Fruit fly (Drosophila melanogaster) ovary, adult (tissue): ENCODE data around the gene CG7600.

ENCODE experiments used
- CG17801 ChIP-seq: fragments of 200-800 bp; optimal IDR thresholded peaks from 2 replicates; lab custom pipeline; 2019; ENCODE audit warnings: missing biosample characterization, mild to moderate bottlenecking, missing genetic modification characterization, moderate library complexity; ENCODE audit not compliant: partially characterized antibody

The CG7600 gene

DNA sequence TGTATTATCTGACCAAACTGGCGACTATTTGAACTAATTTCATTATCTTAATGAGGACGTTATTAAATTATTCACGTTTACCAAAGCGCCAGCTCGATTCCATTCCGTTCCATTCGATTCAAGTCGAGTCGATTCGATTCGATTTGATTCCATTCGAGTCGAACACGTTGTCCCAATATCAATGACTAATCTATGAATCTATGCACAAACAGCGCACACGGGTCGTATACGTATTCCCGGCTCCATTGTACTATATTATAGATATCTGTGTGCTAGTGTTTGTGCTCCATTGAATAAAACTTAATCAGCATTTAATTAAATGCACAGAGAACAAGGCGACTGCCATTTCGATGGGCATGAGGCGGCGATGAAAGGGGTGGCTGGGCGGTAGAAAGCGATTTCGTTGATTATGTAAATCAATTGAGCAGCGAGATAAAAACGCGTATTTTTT, 28.6 kb downstream of the CG7600 start:
- no peak for TF ChIP-seq CG17801 (GFP tag; lab: Kevin White, UChicago)

DNA sequence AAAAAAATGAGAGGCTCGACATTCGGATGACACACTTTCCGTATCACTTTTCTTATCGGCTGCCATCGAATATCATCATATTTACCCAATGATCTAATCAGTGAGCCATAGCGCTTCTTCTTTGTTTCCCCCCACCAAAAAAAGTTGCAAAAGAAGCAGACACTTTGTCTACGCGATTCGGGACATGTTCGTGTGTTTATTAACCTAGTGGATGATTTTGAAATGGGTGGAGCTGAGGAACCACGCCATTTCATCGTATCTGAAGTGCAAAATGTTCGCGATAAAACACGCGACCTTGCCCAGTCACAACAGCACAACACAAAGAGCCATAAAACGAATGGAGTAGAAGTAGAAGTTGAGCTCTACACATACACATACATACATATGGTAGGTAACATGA, 31.4 kb downstream of the CG7600 start:
- peak; percentile 34 for TF ChIP-seq CG17801 (GFP tag; lab: Kevin White, UChicago)

DNA sequence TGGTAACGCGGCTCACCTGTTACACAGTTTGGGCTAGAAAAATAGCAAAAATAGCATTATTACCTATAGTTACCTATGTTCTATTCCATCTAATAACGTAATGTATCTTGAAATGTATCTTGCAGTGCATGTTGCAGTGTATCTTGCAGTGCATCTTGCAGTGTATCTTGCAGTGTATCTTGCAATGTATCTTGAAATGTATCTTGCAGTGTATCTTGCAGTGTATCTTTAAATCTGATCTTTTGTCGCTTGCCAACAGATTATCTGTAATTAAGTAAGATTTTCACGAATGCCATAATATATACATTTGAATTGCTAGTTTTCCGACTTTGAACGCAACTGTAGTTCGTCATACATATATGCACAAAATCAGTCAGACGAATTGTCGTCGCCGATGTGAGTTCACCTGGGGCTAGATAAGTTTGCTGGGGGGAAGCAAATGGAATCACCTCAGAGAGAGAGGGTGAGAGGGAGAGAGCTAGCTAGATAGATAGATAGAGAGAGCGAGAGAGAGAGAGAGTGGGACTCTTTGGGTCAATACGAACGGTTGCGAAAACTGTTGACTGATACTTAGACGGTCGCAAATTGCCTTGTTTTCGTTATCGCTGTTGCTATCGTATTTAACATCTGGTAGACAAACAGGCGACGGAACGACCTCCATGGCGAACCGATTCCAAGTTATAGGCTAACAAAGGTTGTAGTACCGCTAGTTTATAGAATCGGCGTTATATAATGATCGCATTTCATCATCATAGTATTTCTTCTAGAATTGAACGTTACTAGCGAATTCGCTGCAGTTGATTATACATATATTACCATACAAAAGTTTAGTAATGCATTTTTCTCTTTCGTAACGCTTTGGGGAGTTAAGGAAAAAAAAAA, 32.1 kb downstream of the CG7600 start:
- TF ChIP-seq CG17801 (GFP tag; lab: Kevin White, UChicago): no peak

DNA sequence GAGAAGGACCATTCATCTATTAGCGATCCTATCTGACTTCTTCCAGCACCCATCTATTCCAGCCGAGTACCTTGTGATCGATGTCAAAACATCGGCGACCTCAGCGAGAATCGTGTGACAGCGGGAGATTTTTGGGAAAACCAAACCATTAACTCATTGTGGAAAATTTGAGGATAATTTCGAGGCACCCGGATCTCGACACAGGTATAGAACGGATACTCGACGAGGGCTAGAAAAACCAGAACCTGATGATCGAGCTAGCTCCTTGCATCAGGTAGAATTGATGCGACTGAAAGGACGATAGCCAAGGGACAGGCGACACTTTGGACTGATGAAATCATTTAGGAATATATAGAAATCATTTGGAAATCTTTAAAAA, 32.7 kb downstream of the CG7600 start:
- no peak for TF ChIP-seq CG17801 (GFP tag; lab: Kevin White, UChicago)

DNA sequence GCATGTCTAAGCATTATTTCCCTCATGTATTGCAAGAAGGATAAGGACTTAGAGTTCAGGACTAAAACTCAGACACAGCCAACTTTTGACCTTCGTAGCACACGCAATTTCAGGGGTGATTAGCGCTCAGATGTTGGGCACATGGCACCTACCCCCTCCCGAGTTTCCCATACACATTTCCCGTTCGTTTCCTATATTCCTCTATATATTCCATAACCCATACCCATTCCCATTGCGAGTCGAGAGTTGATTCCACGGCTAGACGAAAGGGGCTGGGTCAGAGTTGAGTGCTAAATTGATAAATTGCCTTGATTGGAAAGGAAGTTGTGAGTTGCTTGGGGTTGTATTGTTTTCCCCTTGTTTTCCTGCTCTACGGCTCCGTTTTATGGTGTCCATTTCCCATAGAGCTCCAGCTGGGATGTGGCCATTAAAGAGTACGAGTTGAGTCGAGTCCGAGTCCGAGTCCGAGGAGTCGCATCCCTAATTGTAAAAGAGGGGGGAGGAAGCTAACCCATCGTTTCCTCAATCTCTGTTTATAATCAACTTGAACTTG, 33.5 kb downstream of the CG7600 start:
- TF ChIP-seq CG17801 (GFP tag; lab: Kevin White, UChicago): no peak

DNA sequence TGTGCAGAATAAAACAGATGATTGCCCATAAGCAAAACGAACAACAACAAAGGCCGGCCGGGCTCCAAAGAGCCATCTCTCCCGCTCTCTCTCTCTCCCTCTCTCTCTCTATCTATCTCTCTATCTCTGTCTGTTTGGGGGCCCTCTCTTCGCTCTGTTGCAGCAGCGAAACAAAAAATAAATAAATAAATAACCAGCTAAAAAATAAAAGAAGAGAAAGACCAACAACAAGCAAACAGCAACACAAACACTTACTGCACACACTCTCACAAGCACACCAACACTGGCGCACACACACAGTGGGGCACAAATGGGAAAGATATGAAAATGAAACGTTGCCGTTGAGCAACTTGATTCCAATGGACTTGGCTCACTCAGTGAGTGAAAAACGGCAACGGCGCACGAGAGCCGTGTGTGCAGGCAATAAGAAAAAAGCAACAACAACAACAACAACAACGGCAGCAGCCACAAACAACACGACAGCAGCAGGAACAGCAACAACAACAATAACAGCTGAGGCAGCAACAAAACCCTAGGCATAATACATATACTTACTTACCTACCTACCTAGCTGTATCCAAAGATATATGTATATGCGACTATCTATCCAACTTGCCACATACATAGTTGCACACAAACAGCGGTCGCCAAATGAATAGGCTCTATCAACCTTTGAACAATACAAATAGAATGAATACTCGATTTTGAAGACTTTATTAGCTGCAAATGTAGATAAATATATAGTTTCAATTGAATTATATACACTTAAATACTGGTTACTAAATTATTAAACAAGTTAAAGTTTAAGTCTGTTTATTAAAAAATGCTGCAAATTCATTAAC, 35.7 kb downstream of the CG7600 start:
- TF ChIP-seq CG17801 (GFP tag; lab: Kevin White, UChicago): peak; percentile 95

DNA sequence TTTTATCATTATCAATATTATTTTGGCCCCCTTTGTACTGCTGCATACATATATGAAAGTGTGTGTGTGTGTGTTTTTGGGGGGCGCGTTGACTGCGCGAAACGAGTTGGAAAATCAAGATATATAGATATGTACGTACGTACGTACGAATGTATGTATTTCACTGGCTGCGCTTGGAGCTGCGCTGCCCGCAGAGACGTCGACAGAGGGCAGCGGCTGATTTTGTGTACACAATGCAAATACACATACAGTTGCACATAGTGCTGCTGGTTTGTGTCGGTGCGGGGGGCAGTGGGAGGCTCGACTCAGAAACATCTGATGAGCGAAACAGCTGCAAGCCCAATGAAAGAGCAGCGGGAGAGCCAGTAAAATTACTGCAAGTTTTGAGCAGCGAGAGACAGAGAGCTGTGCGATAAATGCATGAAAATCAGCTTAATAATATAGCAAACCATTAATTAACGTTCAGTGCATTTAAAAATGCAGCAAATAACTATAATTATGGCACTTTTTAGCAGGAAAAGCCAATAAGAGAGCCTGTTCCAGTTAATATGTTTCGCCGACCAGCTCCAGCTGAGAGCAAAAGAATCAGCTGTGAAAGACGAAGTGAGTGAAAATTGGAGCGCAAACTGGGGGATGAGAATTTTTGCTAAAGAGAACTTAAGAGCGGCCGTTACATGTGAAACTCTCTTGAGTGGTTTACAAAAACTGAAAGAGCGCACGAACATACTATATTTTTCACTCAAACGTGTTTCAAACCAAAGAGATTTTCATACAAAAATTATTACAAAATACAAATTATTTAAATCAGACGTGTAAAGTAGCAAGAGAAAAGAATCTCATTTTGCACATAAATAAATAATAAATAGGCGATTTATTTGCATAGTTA, 37.0 kb downstream of the CG7600 start:
- TF ChIP-seq CG17801 (GFP tag; lab: Kevin White, UChicago): peak; percentile 68

DNA sequence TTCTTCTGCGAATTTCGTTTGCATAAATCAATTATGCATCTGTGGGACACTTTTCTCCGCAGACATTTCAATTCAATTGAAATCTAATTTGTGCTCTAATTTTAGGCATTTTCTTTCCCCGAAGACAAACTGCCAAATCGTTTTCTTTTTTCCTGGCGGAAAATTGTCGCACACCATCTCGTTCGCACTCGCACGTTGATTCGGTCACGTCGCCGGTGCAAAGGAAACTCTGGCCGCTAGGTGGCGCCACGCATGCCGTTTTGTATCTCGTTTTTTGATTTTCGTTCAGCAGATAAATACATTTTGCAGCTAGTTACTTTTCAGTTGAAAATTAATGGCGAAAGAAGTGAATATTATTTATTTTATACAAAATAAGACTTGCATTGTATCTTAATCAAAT, 37.7 kb downstream of the CG7600 start:
- peak; percentile 3 for TF ChIP-seq CG17801 (GFP tag; lab: Kevin White, UChicago)

DNA sequence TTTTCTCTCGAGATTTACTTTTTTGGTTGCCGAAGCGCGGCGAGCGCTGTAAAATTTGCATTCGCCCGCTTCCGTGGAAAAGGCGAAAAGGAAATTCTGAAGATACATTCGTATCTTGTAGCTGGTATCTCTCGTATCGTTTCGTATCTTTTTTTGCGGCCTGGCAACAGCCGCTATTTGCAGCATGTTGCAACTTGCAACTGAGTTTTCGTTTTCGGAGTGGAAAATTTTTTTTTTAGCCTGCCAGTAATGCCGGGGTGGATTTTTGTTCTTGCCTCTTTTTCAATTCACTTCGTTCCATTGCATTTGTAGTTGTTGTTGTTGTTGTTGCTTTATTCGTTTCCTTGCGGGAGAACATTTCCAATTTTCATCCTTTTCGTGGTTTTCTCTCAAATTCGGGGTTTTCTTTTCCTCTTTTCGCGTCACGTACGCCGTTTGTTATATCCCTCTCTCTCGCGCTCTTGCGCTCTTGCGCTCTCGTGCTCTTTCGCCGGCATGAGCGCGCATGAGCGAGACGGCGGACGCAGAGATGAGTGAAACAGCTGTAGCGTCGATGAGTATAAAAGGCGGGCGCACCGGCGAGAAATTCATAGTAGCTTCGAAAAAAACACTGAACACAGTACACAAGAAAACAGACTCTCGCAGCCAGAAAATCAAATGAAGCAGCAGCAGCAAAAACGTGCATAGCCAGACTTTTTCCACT, 41.3 kb downstream of the CG7600 start, which contains the start of gene scyl:
Gene scyl, plus strand, starts transcription at position 587 of the 703 bp plus-strand sequence.
- TF ChIP-seq CG17801 (GFP tag; lab: Kevin White, UChicago): peak; percentile 79

DNA sequence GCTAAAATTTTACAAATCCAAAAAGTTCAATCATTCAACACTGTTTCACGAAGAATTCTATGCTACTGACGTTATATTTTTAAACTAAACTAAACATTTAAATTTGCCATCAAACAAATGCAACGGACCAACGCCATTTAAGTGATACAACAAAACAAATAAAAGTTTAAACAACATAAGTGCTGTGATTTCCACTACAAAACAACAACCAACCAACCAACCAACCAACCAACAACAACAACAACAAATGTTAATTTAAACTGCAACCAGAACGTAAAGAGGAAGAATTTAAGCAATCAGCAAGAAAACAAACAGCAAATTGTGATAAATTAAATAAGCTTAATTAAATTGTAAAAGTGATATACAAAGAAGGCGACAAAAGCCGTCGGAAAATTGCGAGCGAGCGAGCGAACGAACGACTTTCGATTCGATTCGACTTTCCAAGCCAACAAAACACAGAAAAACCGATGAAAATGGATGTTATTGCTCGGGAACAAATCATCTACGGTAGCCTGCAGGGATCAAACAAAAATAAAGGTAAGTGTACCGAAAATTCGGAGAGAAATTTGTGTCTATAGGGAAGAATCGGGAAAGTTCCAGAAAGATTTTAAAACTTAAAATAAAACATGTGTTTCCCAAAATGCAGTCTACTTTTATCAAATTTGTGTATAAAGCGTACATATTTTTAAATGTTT, 42.0 kb downstream of the CG7600 start:
- TF ChIP-seq CG17801 (GFP tag; lab: Kevin White, UChicago): no peak

DNA sequence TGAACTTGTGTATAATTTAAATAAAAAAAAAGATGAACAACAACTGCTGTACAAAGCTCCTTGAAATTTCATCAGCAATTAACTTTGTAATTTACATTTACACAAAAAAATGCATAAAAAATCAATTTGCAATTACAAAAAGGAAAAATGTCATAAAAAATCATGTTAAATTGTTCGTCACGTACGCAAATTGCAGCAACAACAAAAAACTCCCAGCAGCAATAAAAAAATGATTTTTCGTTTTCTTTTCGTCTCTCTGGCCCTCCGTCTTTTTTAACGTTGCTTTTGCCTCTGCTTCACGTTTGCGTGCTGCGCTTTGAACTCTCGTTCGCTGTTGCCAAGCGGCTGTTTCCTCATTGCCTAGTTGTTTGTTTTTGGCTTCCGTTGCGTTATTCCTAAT, 42.6 kb downstream of the CG7600 start:
- TF ChIP-seq CG17801 (GFP tag; lab: Kevin White, UChicago): peak; percentile 34

DNA sequence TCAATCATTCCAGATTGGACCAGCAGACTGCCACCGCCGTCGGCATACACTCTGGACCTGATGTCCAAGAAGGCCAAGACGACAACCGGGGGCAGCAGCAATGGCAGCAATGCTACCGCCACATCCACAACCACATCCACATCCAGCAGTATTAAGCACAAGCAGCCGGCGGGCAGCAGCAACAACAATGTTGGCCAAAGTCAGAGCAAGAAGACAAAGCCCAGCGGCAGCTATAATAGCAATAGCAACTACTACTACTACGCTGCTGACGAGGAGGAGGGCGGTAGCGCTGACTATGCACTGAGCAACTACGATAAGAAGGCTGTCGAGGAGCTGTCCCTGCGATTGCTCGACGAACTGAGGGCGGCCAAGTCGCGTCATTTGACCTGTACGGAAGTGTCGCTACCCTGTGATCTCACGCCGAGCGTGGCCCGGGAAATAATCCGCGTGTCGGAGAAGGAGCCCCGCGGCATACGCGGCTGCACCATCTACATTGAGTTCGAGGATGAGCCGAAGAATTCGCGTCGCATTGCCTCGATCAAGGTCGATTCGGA, 43.2 kb downstream of the CG7600 start:
- no peak for TF ChIP-seq CG17801 (GFP tag; lab: Kevin White, UChicago)
